Worm (Caenorhabditis elegans) whole organism, mixed stage, embryonic: ENCODE data around the gene nhr-4.

Experiments used
- bed-3 ChIP-seq: fragments of 200-800 bp; sonication (Bioruptor generic); optimal IDR thresholded peaks from 3 replicates; lab custom pipeline; 2018; ENCODE audit warnings: mild to moderate bottlenecking, missing genetic modification characterization, moderate library complexity, missing compliant biosample characterization
- blmp-1 ChIP-seq: fragments of 150-350 bp; optimal IDR thresholded peaks from 2 replicates; lab custom pipeline; 2014; ENCODE audit warnings: missing biosample characterization, missing genetic modification characterization
- ceh-39 ChIP-seq: fragments of 150-350 bp; optimal IDR thresholded peaks from 2 replicates; lab custom pipeline; 2014; ENCODE audit warnings: missing biosample characterization, missing genetic modification characterization
- ceh-43 ChIP-seq: fragments of 200-800 bp; sonication (Bioruptor generic); optimal IDR thresholded peaks from 2 replicates; lab custom pipeline; 2018; ENCODE audit warnings: mild to moderate bottlenecking, missing genetic modification characterization, moderate library complexity, missing compliant biosample characterization
- ceh-83 ChIP-seq: fragments of 200-800 bp; sonication (Bioruptor generic); optimal IDR thresholded peaks from 2 replicates; lab custom pipeline; 2018; ENCODE audit warnings: mild to moderate bottlenecking, missing genetic modification characterization, missing compliant biosample characterization
- ces-1 ChIP-seq: fragments of 150-350 bp; optimal IDR thresholded peaks from 2 replicates; lab custom pipeline; 2014; ENCODE audit warnings: missing biosample characterization, missing genetic modification reagents, missing genetic modification characterization
- cnd-1 ChIP-seq: fragments of 200-800 bp; sonication (Bioruptor generic); optimal IDR thresholded peaks from 2 replicates; lab custom pipeline; 2018; ENCODE audit warnings: mild to moderate bottlenecking, missing genetic modification characterization, missing compliant biosample characterization
- drap-1 ChIP-seq: fragments of 200-800 bp; sonication (Bioruptor generic); optimal IDR thresholded peaks from 3 replicates; lab custom pipeline; 2018; ENCODE audit warnings: mild to moderate bottlenecking, missing genetic modification characterization, missing compliant biosample characterization
- elt-1 ChIP-seq: sonication (generic microtip); optimal IDR thresholded peaks from 2 replicates; lab custom pipeline; 2017; ENCODE audit warnings: missing genetic modification characterization, mild to moderate bottlenecking, missing compliant biosample characterization, antibody characterized with exemption, moderate library complexity, borderline replicate concordance; ENCODE audit not compliant: insufficient read depth
- flh-1 ChIP-seq: fragments of 200-800 bp; sonication (Bioruptor generic); optimal IDR thresholded peaks from 2 replicates; lab custom pipeline; 2018; ENCODE audit warnings: mild to moderate bottlenecking, missing genetic modification characterization, moderate library complexity, missing compliant biosample characterization
- ham-2 ChIP-seq: fragments of 200-800 bp; sonication (Bioruptor generic); optimal IDR thresholded peaks from 2 replicates; lab custom pipeline; 2018; ENCODE audit warnings: mild to moderate bottlenecking, missing genetic modification characterization, missing compliant biosample characterization
- hlh-1 ChIP-seq: fragments of 150-350 bp; optimal IDR thresholded peaks from 2 replicates; lab custom pipeline; 2014; ENCODE audit warnings: missing biosample characterization, missing genetic modification reagents, missing genetic modification characterization
- lin-13 ChIP-seq: fragments of 150-350 bp; optimal IDR thresholded peaks from 2 replicates; lab custom pipeline; 2014; ENCODE audit warnings: missing biosample characterization, missing genetic modification characterization
- lin-32 ChIP-seq: fragments of 200-800 bp; sonication (Bioruptor generic); optimal IDR thresholded peaks from 2 replicates; lab custom pipeline; 2018; ENCODE audit warnings: mild to moderate bottlenecking, missing genetic modification characterization, missing compliant biosample characterization
- lsy-2 ChIP-seq: fragments of 150-350 bp; optimal IDR thresholded peaks from 2 replicates; lab custom pipeline; 2014; ENCODE audit warnings: missing biosample characterization, missing genetic modification characterization
- mab-5 ChIP-seq: fragments of 150-350 bp; optimal IDR thresholded peaks from 2 replicates; lab custom pipeline; 2014; ENCODE audit warnings: missing biosample characterization, missing genetic modification characterization
- mep-1 ChIP-seq: fragments of 150-350 bp; optimal IDR thresholded peaks from 2 replicates; lab custom pipeline; 2017; ENCODE audit warnings: missing biosample characterization, missing genetic modification reagents, missing genetic modification characterization, inconsistent platforms
- mls-2 ChIP-seq: sonication (generic microtip); optimal IDR thresholded peaks from 2 replicates; lab custom pipeline; 2016; ENCODE audit warnings: mild to moderate bottlenecking, missing genetic modification characterization, moderate library complexity, missing compliant biosample characterization
- nhr-12 ChIP-seq: fragments of 150-350 bp; optimal IDR thresholded peaks from 2 replicates; lab custom pipeline; 2014; ENCODE audit warnings: missing biosample characterization, missing genetic modification characterization
- nhr-2 ChIP-seq: fragments of 150-350 bp; optimal IDR thresholded peaks from 2 replicates; lab custom pipeline; 2014; ENCODE audit warnings: missing biosample characterization, missing genetic modification characterization
- nhr-237 ChIP-seq: fragments of 150-350 bp; optimal IDR thresholded peaks from 2 replicates; lab custom pipeline; 2014; ENCODE audit warnings: missing biosample characterization, missing genetic modification characterization
- nhr-28 ChIP-seq: fragments of 150-350 bp; optimal IDR thresholded peaks from 2 replicates; lab custom pipeline; 2014; ENCODE audit warnings: missing biosample characterization, missing genetic modification characterization
- pha-4 ChIP-seq: fragments of 150-350 bp; optimal IDR thresholded peaks from 2 replicates; lab custom pipeline; 2018; ENCODE audit warnings: missing biosample characterization, missing genetic modification reagents, missing genetic modification characterization
- sem-2 ChIP-seq: fragments of 200-800 bp; sonication (Bioruptor generic); optimal IDR thresholded peaks from 2 replicates; lab custom pipeline; 2018; ENCODE audit warnings: mild to moderate bottlenecking, missing genetic modification characterization, missing compliant biosample characterization
- snpc-4 ChIP-seq: fragments of 150-350 bp; optimal IDR thresholded peaks from 2 replicates; lab custom pipeline; 2014; ENCODE audit warnings: missing biosample characterization, missing genetic modification characterization
- sptf-1 ChIP-seq: sonication (generic microtip); optimal IDR thresholded peaks from 2 replicates; lab custom pipeline; 2017; ENCODE audit warnings: mild to moderate bottlenecking, missing genetic modification characterization, moderate library complexity, missing compliant biosample characterization
- tbx-8 ChIP-seq: fragments of 200-800 bp; sonication (Bioruptor generic); optimal IDR thresholded peaks from 2 replicates; lab custom pipeline; 2018; ENCODE audit warnings: mild to moderate bottlenecking, missing genetic modification characterization, moderate library complexity, missing compliant biosample characterization
- unc-120 ChIP-seq: sonication (generic microtip); optimal IDR thresholded peaks from 2 replicates; lab custom pipeline; 2017; ENCODE audit warnings: missing genetic modification characterization, missing compliant biosample characterization; ENCODE audit not compliant: poor library complexity, severe bottlenecking
- unc-39 ChIP-seq: fragments of 150-350 bp; optimal IDR thresholded peaks from 2 replicates; lab custom pipeline; 2014; ENCODE audit warnings: missing biosample characterization, missing genetic modification characterization
- unc-62 ChIP-seq: fragments of 150-350 bp; optimal IDR thresholded peaks from 2 replicates; lab custom pipeline; 2014; ENCODE audit warnings: missing biosample characterization, missing genetic modification reagents, missing genetic modification characterization
- zip-8 ChIP-seq: fragments of 150-350 bp; optimal IDR thresholded peaks from 2 replicates; lab custom pipeline; 2014; ENCODE audit warnings: missing biosample characterization, missing genetic modification characterization
- ztf-11 ChIP-seq: fragments of 150-350 bp; optimal IDR thresholded peaks from 2 replicates; lab custom pipeline; 2014; ENCODE audit warnings: missing biosample characterization, missing genetic modification characterization

nhr-4 gene

ce11 chrIV:9850931-9851330 lies 28.2 kb upstream of the nhr-4 start, which contains the start of gene ssp-10:
Gene ssp-10, minus strand, starts transcription at chrIV:9851031.
- no peak for TF ChIP-seq tbx-8 (GFP tag; lab: Kevin White, UChicago)
- no peak for TF ChIP-seq nhr-12 (tag; lab: Kevin White, UChicago)
- no peak for TF ChIP-seq zip-8 (tag; lab: Kevin White, UChicago)
- no peak for TF ChIP-seq lsy-2 (tag; lab: Kevin White, UChicago)
- no peak for TF ChIP-seq nhr-237 (tag; lab: Kevin White, UChicago)
- no peak for TF ChIP-seq blmp-1 (tag; lab: Kevin White, UChicago)
- no peak for TF ChIP-seq ceh-39 (tag; lab: Kevin White, UChicago)
- TF ChIP-seq unc-39 (tag; lab: Kevin White, UChicago), result no peak
- no peak for TF ChIP-seq mab-5 (tag; lab: Kevin White, UChicago)
- no peak for TF ChIP-seq sem-2 (GFP tag; lab: Kevin White, UChicago)
- no peak for TF ChIP-seq flh-1 (GFP tag; lab: Kevin White, UChicago)
- TF ChIP-seq bed-3 (GFP tag; lab: Kevin White, UChicago), result no peak
- TF ChIP-seq ceh-83 (GFP tag; lab: Kevin White, UChicago), result no peak
- TF ChIP-seq, all 35 proteins: peak for 0

DNA sequence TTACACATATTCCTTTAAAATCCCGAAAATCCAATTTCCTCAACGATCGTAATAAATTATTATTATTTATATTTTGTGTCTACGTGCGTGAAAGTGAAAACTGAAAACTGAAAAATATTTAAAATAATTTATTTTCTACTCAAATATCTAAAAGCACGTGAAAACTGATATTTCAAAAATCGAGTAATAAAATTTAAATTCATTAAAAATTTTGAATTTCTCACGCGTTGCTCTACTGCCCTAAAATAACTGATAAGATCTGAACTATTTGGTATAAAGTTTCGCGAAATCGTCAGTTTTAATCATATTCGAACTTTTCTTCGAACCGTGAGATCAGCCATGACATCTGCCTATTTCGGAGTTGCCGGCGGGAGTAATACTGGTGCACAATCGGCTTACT lies 26.9 kb upstream of the nhr-4 start, which contains the start of gene ssq-1:
ssq-1 (plus strand) TSS at position 301 of the 400 bp plus-strand sequence.
- TF ChIP-seq cnd-1 (no peak), pha-4 (tag; lab: Kevin White, UChicago) (no peak), ces-1 (GFP tag; lab: Kevin White, UChicago) (no peak), sptf-1 (tag; lab: Kevin White, UChicago) (no peak), blmp-1 (tag; lab: Kevin White, UChicago) (no peak), flh-1 (GFP tag; lab: Kevin White, UChicago) (no peak), mep-1 (tag; lab: Kevin White, UChicago) (no peak), lsy-2 (tag; lab: Kevin White, UChicago) (no peak), zip-8 (tag; lab: Kevin White, UChicago) (no peak), nhr-28 (tag; lab: Kevin White, UChicago) (no peak), mls-2 (tag; lab: Kevin White, UChicago) (no peak), unc-120 (no peak), ceh-83 (GFP tag; lab: Kevin White, UChicago) (no peak), ceh-43 (GFP tag; lab: Kevin White, UChicago) (no peak), tbx-8 (GFP tag; lab: Kevin White, UChicago) (no peak), mab-5 (tag; lab: Kevin White, UChicago) (no peak), lin-13 (tag; lab: Kevin White, UChicago) (no peak), drap-1 (GFP tag; lab: Kevin White, UChicago) (no peak), elt-1 (tag; lab: Kevin White, UChicago) (no peak), unc-62 (GFP tag; lab: Kevin White, UChicago) (no peak)
- TF ChIP-seq, all 35 proteins: peak for 0

DNA sequence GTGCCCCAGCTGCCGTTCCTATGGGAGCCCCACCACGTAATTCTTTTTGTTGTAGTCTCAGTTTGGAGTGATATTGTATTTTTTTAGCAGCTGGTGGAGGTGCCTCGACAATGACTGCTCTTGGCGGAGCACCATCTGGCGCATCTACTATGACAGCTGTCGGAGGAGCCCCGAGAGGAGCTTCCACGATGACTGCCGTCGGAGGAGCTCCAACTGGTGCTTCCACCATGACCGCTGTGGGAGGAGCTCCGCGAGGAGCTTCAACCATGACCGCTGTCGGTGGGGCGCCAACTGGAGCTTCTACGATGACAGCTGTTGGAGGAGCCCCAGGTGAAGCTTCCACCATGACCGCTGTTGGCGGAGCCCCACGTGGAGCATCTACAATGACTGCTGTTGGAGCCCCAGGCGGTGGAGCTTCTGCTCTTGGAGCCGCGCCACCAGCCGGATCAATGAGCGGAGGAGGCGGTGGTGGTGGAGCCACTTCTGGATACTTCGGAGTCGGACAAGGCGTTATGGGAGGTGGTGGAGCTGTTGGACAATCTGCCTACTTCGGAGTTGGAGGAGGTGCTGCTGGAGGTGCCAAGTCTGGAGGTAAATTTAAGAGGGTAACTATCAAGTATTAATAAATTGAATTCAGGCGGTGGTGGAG lies 26.2 kb upstream of the nhr-4 start:
- TF ChIP-seq ztf-11 (no peak), lin-32 (GFP tag; lab: Kevin White, UChicago) (peak; percentile 62)

ce11 chrIV:9854952-9855351 lies 24.2 kb upstream of the nhr-4 start:
- no peak for TF ChIP-seq drap-1 (GFP tag; lab: Kevin White, UChicago)
- no peak for TF ChIP-seq unc-39 (tag; lab: Kevin White, UChicago)
- no peak for TF ChIP-seq mab-5 (tag; lab: Kevin White, UChicago)
- TF ChIP-seq tbx-8 (GFP tag; lab: Kevin White, UChicago), result no peak
- no peak for TF ChIP-seq nhr-2
- no peak for TF ChIP-seq ham-2 (GFP tag; lab: Kevin White, UChicago)
- no peak for TF ChIP-seq hlh-1 (tag; lab: Kevin White, UChicago)
- no peak for TF ChIP-seq nhr-237 (tag; lab: Kevin White, UChicago)
- no peak for TF ChIP-seq blmp-1 (tag; lab: Kevin White, UChicago)
- no peak for TF ChIP-seq flh-1 (GFP tag; lab: Kevin White, UChicago)
- no peak for TF ChIP-seq lin-32 (GFP tag; lab: Kevin White, UChicago)
- TF ChIP-seq cnd-1, result no peak
- TF ChIP-seq snpc-4 (tag; lab: Kevin White, UChicago), result no peak
- TF ChIP-seq bed-3 (GFP tag; lab: Kevin White, UChicago), result no peak
- no peak for TF ChIP-seq elt-1 (tag; lab: Kevin White, UChicago)
- TF ChIP-seq mep-1 (tag; lab: Kevin White, UChicago), result no peak
- TF ChIP-seq ceh-39 (tag; lab: Kevin White, UChicago), result no peak
- no peak for TF ChIP-seq ceh-43 (GFP tag; lab: Kevin White, UChicago)
- TF ChIP-seq, all 35 proteins: peak for 0
